Fruit fly (Drosophila melanogaster) whole organism, prepupa: ENCODE measurements around the gene CG4704.
A peak's percentile ranks its signal among the peaks of the same experiment; 100 is the strongest.

ENCODE experiments used
- Blimp-1 ChIP-seq: fragments of 200-800 bp; sonication (Bioruptor generic); optimal IDR thresholded peaks from 3 replicates; lab custom pipeline; 2017; ENCODE audit warnings: missing biosample characterization, missing genetic modification characterization, mild to moderate bottlenecking, moderate library complexity, missing genetic modification reagents
- CG6276 ChIP-seq: fragments of 200-800 bp; sonication (Bioruptor generic); optimal IDR thresholded peaks from 2 replicates; lab custom pipeline; 2017; ENCODE audit warnings: missing biosample characterization, mild to moderate bottlenecking, missing genetic modification characterization
- CG8119 ChIP-seq: fragments of 200-800 bp; sonication (Bioruptor generic); IDR thresholded peaks from 3 replicates; pipeline ENCODE4 v1.3.6; 2022; ENCODE audit warnings: missing biosample characterization, missing genetic modification characterization
- Hr39 ChIP-seq: fragments of 200-800 bp; sonication (Bioruptor generic); optimal IDR thresholded peaks from 2 replicates; lab custom pipeline; 2016; ENCODE audit warnings: missing biosample characterization, missing genetic modification characterization
- Hr4 ChIP-seq: fragments of 200-800 bp; sonication (Bioruptor generic); optimal IDR thresholded peaks from 3 replicates; lab custom pipeline; 2016; ENCODE audit warnings: missing biosample characterization, missing genetic modification characterization
- Met ChIP-seq: fragments of 200-800 bp; sonication (Bioruptor generic); optimal IDR thresholded peaks from 3 replicates; lab custom pipeline; 2016; ENCODE audit warnings: missing biosample characterization, missing genetic modification characterization
- Smox ChIP-seq: fragments of 200-800 bp; sonication (Bioruptor generic); optimal IDR thresholded peaks from 3 replicates; lab custom pipeline; 2016; ENCODE audit warnings: missing biosample characterization, missing genetic modification characterization
- net ChIP-seq: fragments of 200-800 bp; sonication (Bioruptor generic); optimal IDR thresholded peaks from 3 replicates; lab custom pipeline; 2016; ENCODE audit warnings: missing biosample characterization, missing genetic modification characterization
- svp ChIP-seq: fragments of 200-800 bp; sonication (Bioruptor generic); peaks from one replicate; lab custom pipeline; 2016; ENCODE audit warnings: missing biosample characterization, missing genetic modification characterization

DNA sequence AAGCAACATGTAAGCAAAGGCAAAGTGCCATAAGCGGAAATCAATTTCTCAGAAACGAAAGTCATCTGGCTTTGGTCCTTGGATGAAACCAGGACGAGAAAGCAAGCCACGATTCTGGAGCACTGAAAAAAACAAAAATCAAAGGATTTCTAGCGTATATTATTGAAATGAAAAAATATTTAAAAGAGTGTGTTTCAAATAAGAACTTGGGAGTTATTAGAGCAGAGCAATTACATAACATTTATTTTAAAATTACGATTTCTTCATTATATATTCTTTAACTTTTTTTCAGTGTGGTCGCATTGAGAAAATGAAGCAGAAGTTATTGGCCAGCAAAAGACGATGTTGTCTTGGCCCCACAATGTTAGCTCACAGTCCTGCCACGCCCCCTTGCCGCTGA lies 23.4 kb downstream of the CG4704 start:
- TF ChIP-seq Hr4 (no peak), Hr39 (no peak), svp (peak; percentile 13), Blimp-1 (GFP tag; lab: Kevin White, UChicago) (no peak), Smox (GFP tag; lab: Kevin White, UChicago) (no peak), Met (GFP tag; lab: Kevin White, UChicago) (no peak), net (GFP tag; lab: Kevin White, UChicago) (no peak), CG8119 (GFP tag; lab: Robert Waterston, UW) (no peak), CG6276 (GFP tag; lab: Kevin White, UChicago) (no peak)
